Worm (Caenorhabditis elegans) whole organism, L3 larva: ENCODE data around the gene F58A6.5.

Experiments
- elt-2 ChIP-seq: sonication (generic microtip); optimal IDR thresholded peaks from 2 replicates; lab custom pipeline; 2016; ENCODE audit warnings: missing genetic modification reagents, mild to moderate bottlenecking, missing genetic modification characterization, missing compliant biosample characterization
- fkh-10 ChIP-seq: sonication (generic microtip); optimal IDR thresholded peaks from 2 replicates; lab custom pipeline; 2017; ENCODE audit warnings: missing biosample characterization, missing genetic modification reagents, missing genetic modification characterization
- nfya-1 ChIP-seq: sonication (generic microtip); optimal IDR thresholded peaks from 2 replicates; lab custom pipeline; 2017; ENCODE audit warnings: missing genetic modification characterization, mild to moderate bottlenecking, missing compliant biosample characterization, antibody characterized with exemption, moderate library complexity; ENCODE audit not compliant: insufficient read depth
- nhr-12 ChIP-seq: fragments of 150-350 bp; optimal IDR thresholded peaks from 2 replicates; lab custom pipeline; 2014; ENCODE audit warnings: missing biosample characterization, missing genetic modification characterization
- nhr-76 ChIP-seq: fragments of 150-350 bp; sonication (generic microtip); optimal IDR thresholded peaks from 5 replicates; lab custom pipeline; 2014; ENCODE audit warnings: missing biosample characterization, missing genetic modification characterization
- skn-1 ChIP-seq: fragments of 150-350 bp; optimal IDR thresholded peaks from 2 replicates; lab custom pipeline; 2014; ENCODE audit warnings: missing biosample characterization, missing genetic modification characterization
- unc-62 ChIP-seq: fragments of 150-350 bp; sonication (generic microtip); optimal IDR thresholded peaks from 4 replicates; lab custom pipeline; 2014; ENCODE audit warnings: missing biosample characterization, missing genetic modification reagents, missing genetic modification characterization
- ztf-11 ChIP-seq: fragments of 150-350 bp; optimal IDR thresholded peaks from 2 replicates; lab custom pipeline; 2014; ENCODE audit warnings: missing biosample characterization, missing genetic modification characterization

DNA sequence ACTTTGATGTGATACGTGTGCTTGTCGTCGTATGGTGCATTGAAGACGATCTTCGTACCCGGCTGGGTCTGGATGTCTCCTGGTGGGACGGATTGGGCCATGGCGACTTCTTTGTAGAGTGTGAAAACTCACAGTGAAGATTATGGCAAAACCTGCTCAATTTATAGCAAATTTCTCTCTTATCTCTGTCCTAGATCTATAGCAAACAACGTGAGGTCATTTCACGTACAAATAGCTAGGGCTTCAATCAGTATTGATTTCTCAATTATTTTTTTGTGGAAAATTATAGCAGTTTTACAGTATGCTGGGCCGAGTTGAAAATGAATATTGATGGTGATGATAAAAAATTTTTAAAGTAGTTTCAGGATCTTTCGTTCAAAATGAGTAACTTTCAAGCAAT, 8.7 kb upstream of the F58A6.5 start, which contains the start of gene msp-45:
- TF ChIP-seq skn-1 (tag; lab: Kevin White, UChicago) (no peak), ztf-11 (tag; lab: Kevin White, UChicago) (no peak), fkh-10 (no peak), unc-62 (GFP tag; lab: Kevin White, UChicago) (no peak), elt-2 (tag; lab: Kevin White, UChicago) (no peak), nhr-76 (no peak), nhr-12 (tag; lab: Kevin White, UChicago) (no peak), nfya-1 (tag; lab: Kevin White, UChicago) (no peak)
